Fruit fly (Drosophila melanogaster): ENCODE results near the gene CG13712.

CG13712 gene

DNA sequence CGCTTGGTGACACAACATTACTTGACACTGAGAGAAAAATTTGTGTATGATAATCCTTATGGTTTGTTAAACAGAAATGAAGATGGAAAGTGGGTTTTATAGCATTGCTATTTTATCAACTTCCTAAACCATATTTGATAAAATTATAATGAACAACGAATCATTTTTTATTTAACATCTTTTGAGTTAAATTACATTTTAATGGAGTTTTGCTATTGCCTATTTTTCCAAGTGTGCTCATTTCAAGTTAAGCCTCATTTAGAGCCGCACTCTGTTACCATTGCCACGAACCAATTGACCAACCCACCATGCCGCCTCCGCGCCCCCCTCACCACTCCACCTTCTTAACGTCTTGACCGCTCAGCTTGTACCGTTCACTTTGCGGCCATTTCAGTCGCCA lies 9.6 kb downstream of the CG13712 start (continued):
- TF ChIP-seq CG6272 (GFP tag; IDR thresholded peaks at IDR 0.05): no peak
- TF ChIP-seq CG14965 (GFP tag; optimal IDR thresholded peaks at IDR 0.05; ENCODE audit: borderline replicate concordance): no peak
- TF ChIP-seq CG11093 (GFP tag; IDR thresholded peaks at IDR 0.05): no peak
- TF ChIP-seq Scr (GFP tag; IDR thresholded peaks at IDR 0.05; ENCODE audit: partially characterized antibody): no peak
- TF ChIP-seq Elba2 (GFP tag; optimal IDR thresholded peaks at IDR 0.05): no peak
- TF ChIP-seq Atf-2 (GFP tag; optimal IDR thresholded peaks at IDR 0.05): no peak
- no peak for TF ChIP-seq da (GFP tag; optimal IDR thresholded peaks at IDR 0.05)
- no peak for TF ChIP-seq CG15601 (tag; optimal IDR thresholded peaks at IDR 0.05)
- TF ChIP-seq CG10979 (tag; optimal IDR thresholded peaks at IDR 0.05): no peak
- no peak for TF ChIP-seq CG1603 (tag; optimal IDR thresholded peaks at IDR 0.05)
- TF ChIP-seq CG43689 (GFP tag; IDR thresholded peaks at IDR 0.05): no peak
- no peak for TF ChIP-seq CG3163 (GFP tag; optimal IDR thresholded peaks at IDR 0.05)
- no peak for TF ChIP-seq CG10321 (GFP tag; IDR thresholded peaks at IDR 0.05)
- no peak for TF ChIP-seq CG8924 (tag; optimal IDR thresholded peaks at IDR 0.05)
- no peak for TF ChIP-seq C15 (GFP tag; IDR thresholded peaks at IDR 0.05)
- TF ChIP-seq CG34224 (GFP tag; IDR thresholded peaks at IDR 0.05; ENCODE audit: partially characterized antibody): no peak
- no peak for TF ChIP-seq kay (GFP tag; optimal IDR thresholded peaks at IDR 0.05)
- TF ChIP-seq tgo (GFP tag; IDR thresholded peaks at IDR 0.05): peak; percentile 44; the same call in 2 of the 3 replicates
- no peak for TF ChIP-seq ash1 (GFP tag; optimal IDR thresholded peaks at IDR 0.05)
- no peak for TF ChIP-seq CG18764 (GFP tag; optimal IDR thresholded peaks at IDR 0.05)
- TF ChIP-seq peb (GFP tag; IDR thresholded peaks at IDR 0.05): no peak
- no peak for TF ChIP-seq eve (GFP tag; optimal IDR thresholded peaks at IDR 0.05)
- TF ChIP-seq CG15269 (tag; optimal IDR thresholded peaks at IDR 0.05): no peak
- TF ChIP-seq Dbx (GFP tag; IDR thresholded peaks at IDR 0.05): no peak
- peak; percentile 7 for TF ChIP-seq phol (tag; optimal IDR thresholded peaks at IDR 0.05)
- TF ChIP-seq sug (tag; optimal IDR thresholded peaks at IDR 0.05): no peak
- TF ChIP-seq sim (GFP tag; IDR thresholded peaks at IDR 0.05): no peak
- TF ChIP-seq Ptx1 (GFP tag; IDR thresholded peaks at IDR 0.05): peak; percentile 67
- TF ChIP-seq gsb-n (tag; optimal IDR thresholded peaks at IDR 0.05): no peak
- TF ChIP-seq CG31365 (tag; optimal IDR thresholded peaks at IDR 0.05): no peak
- TF ChIP-seq CG10366 (GFP tag; IDR thresholded peaks at IDR 0.05): peak; percentile 13; the same call in 1 of the 2 replicates
- TF ChIP-seq B-H1 (GFP tag; IDR thresholded peaks at IDR 0.05): 0 out of 3 replicates have a peak, but pooled peaks have one; percentile 10
- no peak for TF ChIP-seq lilli (GFP tag; optimal IDR thresholded peaks at IDR 0.05)
- TF ChIP-seq CG4282 (GFP tag; optimal IDR thresholded peaks at IDR 0.05): no peak
- TF ChIP-seq gfzf (GFP tag; optimal IDR thresholded peaks at IDR 0.05): no peak
- TF ChIP-seq CG18619 (GFP tag; optimal IDR thresholded peaks at IDR 0.05): no peak
- TF ChIP-seq Dll (GFP tag; IDR thresholded peaks at IDR 0.05; ENCODE audit: partially characterized antibody): no peak
- TF ChIP-seq Bgb (GFP tag; IDR thresholded peaks at IDR 0.05; ENCODE audit: partially characterized antibody): no peak
- TF ChIP-seq CG4854 (GFP tag; optimal IDR thresholded peaks at IDR 0.05): no peak
- TF ChIP-seq sisA (GFP tag; IDR thresholded peaks at IDR 0.05): peak; percentile 25; the same call in 1 of the 2 replicates
- no peak for TF ChIP-seq HLH3B (GFP tag; IDR thresholded peaks at IDR 0.05)
- no peak for TF ChIP-seq CG9215 (GFP tag; IDR thresholded peaks at IDR 0.05)
- TF ChIP-seq bigmax (GFP tag; optimal IDR thresholded peaks at IDR 0.05): no peak
- no peak for TF ChIP-seq CG7271 (tag; optimal IDR thresholded peaks at IDR 0.05)
- no peak for TF ChIP-seq mam (GFP tag; optimal IDR thresholded peaks at IDR 0.05)
- TF ChIP-seq Nf-YA (GFP tag; IDR thresholded peaks at IDR 0.05): peak; percentile 29; the same call in 1 of the 2 replicates
- no peak for TF ChIP-seq Gsc (GFP tag; IDR thresholded peaks at IDR 0.05)
- TF ChIP-seq Dfd (GFP tag; optimal IDR thresholded peaks at IDR 0.05): no peak
- TF ChIP-seq CG17385 (GFP tag; optimal IDR thresholded peaks at IDR 0.05): no peak
- no peak for TF ChIP-seq CG8388 (GFP tag; optimal IDR thresholded peaks at IDR 0.05)
- TF ChIP-seq ci (GFP tag; IDR thresholded peaks at IDR 0.05): no peak
- no peak for TF ChIP-seq vnd (GFP tag; IDR thresholded peaks at IDR 0.05; ENCODE audit: partially characterized antibody)

Measured in whole organism, embryonic.